Fruit fly (Drosophila melanogaster): ENCODE results near the gene ND-13A.

The ND-13A gene

dm6 chr2L:5099790-5100360 is at the start of gene ND-13A:
ND-13A (minus strand) TSS chr2L:5100288.
- TF ChIP-seq CG17801 (GFP tag; optimal IDR thresholded peaks at IDR 0.05; ENCODE audit: partially characterized antibody) = no peak

- no peak for TF ChIP-seq CG17801 (GFP tag; optimal IDR thresholded peaks at IDR 0.05; ENCODE audit: partially characterized antibody)
Measured at dm6 chr2L:5149630-5150255, 49.7 kb upstream of the ND-13A start.

- no peak for TF ChIP-seq CG17801 (GFP tag; optimal IDR thresholded peaks at IDR 0.05; ENCODE audit: partially characterized antibody)
Measured at dm6 chr2L:5147876-5148275, 47.8 kb upstream of the ND-13A start.

DNA sequence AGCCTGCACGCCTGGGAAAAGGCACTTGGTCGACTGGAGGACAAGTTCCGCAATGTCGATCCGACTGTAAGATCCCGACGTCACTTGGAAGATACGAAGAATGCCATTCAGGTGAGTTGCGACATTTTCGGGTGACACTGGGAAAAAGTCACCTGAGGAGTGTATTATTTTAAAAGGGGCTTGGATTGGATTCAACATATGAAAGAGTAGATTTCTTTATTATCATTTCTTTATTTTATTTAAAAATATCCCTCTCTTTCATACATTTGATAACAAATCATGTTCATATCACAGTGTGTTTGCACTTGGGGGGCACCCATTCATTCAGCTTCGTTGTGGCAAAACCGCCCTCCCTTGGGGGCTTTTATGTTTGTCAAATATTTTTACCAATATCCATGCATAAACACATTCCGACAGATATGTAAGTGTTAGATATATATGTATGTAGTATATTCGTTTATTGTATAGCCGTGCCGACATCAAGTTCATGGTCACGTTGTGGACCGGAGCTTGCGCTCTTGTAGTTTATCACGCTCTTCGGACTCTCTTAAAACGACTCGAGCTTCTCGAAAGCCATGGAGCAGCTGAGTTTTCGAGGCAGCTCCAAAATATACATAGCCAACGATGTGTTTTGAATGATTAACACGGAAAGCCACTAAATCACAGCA is 47.2 kb upstream of the ND-13A start:
- TF ChIP-seq CG17801 (GFP tag; optimal IDR thresholded peaks at IDR 0.05; ENCODE audit: partially characterized antibody) = no peak

- TF ChIP-seq CG17801 (GFP tag; optimal IDR thresholded peaks at IDR 0.05; ENCODE audit: partially characterized antibody) = peak; percentile 93
Measured at dm6 chr2L:5145247-5146197, 45.4 kb upstream of the ND-13A start.

DNA sequence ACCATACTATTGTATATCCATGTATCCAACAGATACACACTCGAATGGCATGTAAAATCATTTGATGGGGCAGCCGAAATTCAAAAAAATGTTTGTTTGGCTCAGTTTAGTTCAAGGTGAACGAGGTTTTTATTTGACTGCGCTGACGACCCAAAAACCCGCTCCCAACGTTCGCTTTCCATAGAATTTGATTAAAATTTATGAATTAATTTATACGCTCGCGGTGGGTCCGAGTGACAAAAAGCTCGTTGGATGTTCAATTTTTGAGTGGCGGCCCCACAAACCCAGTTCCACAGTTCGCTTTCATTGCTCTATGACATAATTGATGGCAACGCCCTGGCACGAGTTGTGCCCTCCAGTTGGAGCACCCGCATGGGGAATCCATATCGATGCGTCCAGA is 19.6 kb upstream of the ND-13A start:
- no peak for TF ChIP-seq CG17801 (GFP tag; optimal IDR thresholded peaks at IDR 0.05; ENCODE audit: partially characterized antibody)

dm6 chr2L:5117054-5117453 is 17.0 kb upstream of the ND-13A start:
- peak; percentile 2 for TF ChIP-seq CG17801 (GFP tag; optimal IDR thresholded peaks at IDR 0.05; ENCODE audit: partially characterized antibody)

dm6 chr2L:5116489-5116888 is 16.4 kb upstream of the ND-13A start:
- no peak for TF ChIP-seq CG17801 (GFP tag; optimal IDR thresholded peaks at IDR 0.05; ENCODE audit: partially characterized antibody)

dm6 chr2L:5114879-5115278 is 14.8 kb upstream of the ND-13A start:
- TF ChIP-seq CG17801 (GFP tag; optimal IDR thresholded peaks at IDR 0.05; ENCODE audit: partially characterized antibody) = no peak

DNA sequence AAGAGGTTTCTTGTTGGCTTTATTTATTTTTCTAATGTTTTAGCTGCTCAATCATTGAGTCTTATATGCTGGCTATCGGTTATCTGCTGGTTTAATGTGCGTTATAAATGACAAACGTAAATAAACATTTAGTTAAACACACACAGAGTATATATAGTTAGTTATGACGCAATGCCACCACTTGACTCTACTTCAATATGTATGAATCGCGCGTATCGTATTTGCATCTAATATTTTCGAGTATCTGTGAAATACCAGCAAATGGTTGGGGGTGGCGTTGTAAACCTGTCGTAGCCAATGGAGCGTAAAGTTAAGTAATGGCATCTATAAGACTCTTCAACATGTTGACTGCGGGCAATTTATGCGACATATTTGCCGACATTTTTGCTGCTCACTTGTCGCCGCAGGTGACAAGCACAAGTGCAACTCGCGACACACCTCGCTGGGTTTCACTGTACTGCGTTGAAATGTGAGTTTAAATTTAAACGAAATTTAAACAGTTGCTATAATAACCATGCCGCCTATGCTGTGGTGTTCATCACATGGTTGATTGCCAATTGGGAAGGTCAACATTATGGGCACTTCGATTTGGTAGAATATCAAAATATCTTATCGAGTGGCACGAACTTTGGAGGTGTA is 13.5 kb upstream of the ND-13A start:
- no peak for TF ChIP-seq CG17801 (GFP tag; optimal IDR thresholded peaks at IDR 0.05; ENCODE audit: partially characterized antibody)

DNA sequence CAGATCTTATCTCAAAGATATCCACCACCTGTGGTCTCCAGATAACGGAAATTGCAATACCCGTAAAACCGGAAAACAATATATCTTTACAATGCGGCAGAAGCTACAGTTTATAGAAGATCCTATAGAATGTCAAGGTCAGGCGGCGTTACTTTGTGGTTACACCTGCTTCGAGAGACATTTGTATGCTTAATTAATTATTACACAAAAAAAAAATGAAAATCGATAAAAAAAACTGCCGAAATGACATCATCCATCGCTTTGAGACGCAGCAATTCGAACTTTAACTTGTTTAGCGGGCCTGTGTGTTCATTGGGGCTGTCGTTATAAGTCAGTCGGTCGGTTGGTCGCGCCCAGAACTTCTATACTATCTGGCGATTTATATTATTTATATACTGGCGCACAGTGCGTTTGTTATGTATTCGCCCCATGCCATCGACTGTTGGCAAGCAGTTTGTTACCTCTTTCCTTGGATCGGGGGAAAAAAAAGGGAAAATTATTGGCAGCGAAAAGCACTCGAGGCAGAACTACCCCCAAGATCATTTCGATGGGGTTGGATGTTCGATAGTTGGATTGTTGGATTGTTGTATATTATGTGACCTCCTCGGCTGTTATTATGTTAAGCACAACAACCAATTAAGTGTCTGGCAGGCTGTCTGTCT is 11.3 kb upstream of the ND-13A start:
- TF ChIP-seq CG17801 (GFP tag; optimal IDR thresholded peaks at IDR 0.05; ENCODE audit: partially characterized antibody) = no peak

DNA sequence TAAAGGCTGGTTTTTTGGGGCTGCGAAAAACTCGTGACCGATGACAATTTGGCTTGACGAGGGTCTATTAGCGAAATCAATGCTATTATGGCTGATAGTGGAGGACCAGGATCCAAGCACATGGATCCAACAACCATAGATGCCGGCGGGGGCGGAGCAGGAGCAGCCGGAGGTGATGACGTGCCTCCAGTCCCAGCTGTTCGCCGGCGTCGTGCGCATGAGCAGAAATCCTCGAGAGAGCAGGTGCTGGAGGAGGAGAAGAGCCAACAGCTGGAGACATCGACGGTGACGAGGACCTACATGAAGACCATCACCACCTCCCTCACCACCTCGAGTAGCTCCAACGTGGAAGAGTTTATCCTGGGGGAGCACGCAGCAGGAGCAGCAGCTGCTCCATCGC is 9.0 kb upstream of the ND-13A start:
- no peak for TF ChIP-seq CG17801 (GFP tag; optimal IDR thresholded peaks at IDR 0.05; ENCODE audit: partially characterized antibody)

DNA sequence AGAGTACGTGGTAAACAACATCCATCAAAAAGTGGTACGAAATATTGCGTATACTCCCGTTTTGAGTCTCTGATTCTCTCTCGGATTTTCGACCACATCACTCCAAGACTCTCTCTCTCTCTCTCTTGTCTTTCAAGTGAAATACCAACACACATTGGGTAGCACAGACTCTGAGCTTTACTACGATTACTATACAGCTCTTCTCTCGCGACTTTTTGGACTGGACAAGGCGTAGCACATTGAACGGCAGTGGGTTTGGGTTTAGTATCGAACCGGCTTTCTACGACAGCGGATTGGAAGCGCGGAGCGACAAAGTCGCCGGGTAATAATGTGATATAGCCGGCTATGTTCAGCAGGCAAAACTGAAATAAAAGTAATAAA is 8.2 kb upstream of the ND-13A start:
- TF ChIP-seq CG17801 (GFP tag; optimal IDR thresholded peaks at IDR 0.05; ENCODE audit: partially characterized antibody) = no peak

DNA sequence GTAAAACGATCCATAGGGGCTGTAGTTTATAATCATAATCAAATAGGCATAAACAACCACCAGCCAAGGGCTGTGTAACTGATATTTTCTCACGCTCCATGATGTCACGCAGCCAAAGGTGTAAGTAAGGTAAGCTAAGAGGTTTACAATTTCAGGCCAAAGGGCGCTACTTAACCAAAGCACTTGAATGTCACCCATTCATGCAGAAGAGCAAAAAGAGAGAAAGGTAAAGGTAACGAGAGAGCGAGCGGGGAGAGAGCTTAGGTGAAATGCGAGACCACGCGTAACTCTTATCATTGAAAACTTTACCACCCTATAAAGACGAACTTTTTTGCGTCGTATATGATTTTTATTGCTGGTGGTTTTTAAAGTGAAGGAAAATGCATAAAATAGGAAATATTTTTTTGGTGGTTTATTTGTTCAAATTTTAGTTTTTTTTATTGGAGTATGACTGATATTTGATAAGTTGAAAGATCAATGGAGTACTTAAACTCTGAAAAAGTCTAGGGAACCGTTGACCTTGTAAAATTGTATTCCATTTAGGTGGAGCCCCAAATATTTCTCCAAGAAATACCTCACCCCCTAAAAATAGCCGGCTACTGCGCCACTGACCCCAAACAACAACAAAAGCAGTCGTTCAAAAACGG is 7.7 kb upstream of the ND-13A start:
- TF ChIP-seq CG17801 (GFP tag; optimal IDR thresholded peaks at IDR 0.05; ENCODE audit: partially characterized antibody) = peak; percentile 92

All from ovary, adult (tissue).